Worm (Caenorhabditis elegans) whole organism, midembryonic: ENCODE results near the gene R10D12.7.

ENCODE experiments used
- T22C8.4 ChIP-seq: fragments of 200-800 bp; sonication (Bioruptor generic); IDR thresholded peaks from 2 replicates; pipeline ENCODE4 v1.3.6; 2022; ENCODE audit warnings: missing genetic modification characterization, missing compliant biosample characterization
- flt-1 ChIP-seq: fragments of 200-800 bp; sonication (Bioruptor generic); IDR thresholded peaks from 2 replicates; pipeline ENCODE4 v1.3.6; 2022; ENCODE audit warnings: missing genetic modification characterization, missing compliant biosample characterization
- klf-2 ChIP-seq: fragments of 200-800 bp; sonication (Bioruptor generic); conservative IDR thresholded peaks from 2 replicates; pipeline ENCODE4 v1.3.6; 2022; ENCODE audit warnings: missing genetic modification reagents, missing genetic modification characterization, missing compliant biosample characterization
- ztf-29 ChIP-seq: fragments of 200-800 bp; sonication (Bioruptor generic); IDR thresholded peaks from 2 replicates; pipeline ENCODE4 v1.3.6; 2022; ENCODE audit warnings: missing genetic modification reagents, missing genetic modification characterization, missing compliant biosample characterization

DNA sequence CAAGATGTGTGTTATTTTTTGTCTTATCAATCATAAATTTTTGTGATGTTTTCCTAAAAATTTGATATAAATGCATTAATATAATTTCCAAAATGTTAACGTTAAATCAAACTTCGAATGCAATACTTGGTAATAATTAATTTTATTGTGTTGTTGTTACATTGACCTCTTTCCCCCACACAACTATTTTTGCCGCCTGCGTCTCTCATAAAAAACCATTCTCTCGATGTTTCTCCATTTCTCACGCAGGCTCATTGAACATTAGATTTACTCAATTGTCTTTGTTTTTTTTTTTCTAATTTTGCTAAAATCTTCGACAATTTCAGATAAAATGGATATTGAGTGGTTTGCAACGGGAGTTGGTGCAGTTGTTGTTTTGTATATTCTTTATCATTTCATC, 43.7 kb upstream of the R10D12.7 start, which contains the start of gene stdh-1:
- TF ChIP-seq klf-2 (GFP tag; lab: Robert Waterston, UW) (no peak), flt-1 (GFP tag; lab: Robert Waterston, UW) (no peak), T22C8.4 (GFP tag; lab: Robert Waterston, UW) (no peak), ztf-29 (GFP tag; lab: Robert Waterston, UW) (no peak)
